Worm (Caenorhabditis elegans): ENCODE results near the gene srbc-19.

DNA sequence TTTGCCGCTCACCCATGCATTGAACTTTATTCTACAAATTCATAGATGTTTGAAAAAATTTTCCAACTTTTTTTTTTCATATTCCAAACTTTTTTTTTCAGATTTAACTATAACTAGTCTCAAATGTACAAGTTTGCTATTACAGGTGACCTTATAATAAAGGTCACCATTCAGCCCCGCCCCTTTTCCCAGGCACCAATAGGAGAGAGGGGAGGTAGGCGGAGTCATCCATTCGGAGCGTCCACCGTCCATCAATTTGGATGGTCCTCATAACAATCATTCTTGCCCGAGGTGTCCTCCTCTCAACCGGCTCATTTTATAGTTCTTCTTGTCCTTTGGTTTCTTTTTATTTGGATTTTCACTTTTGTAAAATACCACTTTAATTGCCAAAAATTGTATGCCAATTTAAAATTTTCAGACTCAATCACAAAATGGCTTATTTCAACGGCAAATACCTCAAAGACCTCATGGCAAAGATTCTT lies 21.3 kb upstream of the srbc-19 start, which contains the start of gene Y5H2B.3:
- no peak for TF ChIP-seq ama-1 (optimal IDR thresholded peaks at IDR 0.05)
- TF ChIP-seq hmbx-1 (tag; optimal IDR thresholded peaks at IDR 0.05): no peak
- TF ChIP-seq pes-1 (GFP tag; IDR thresholded peaks at IDR 0.05): no peak
- TF ChIP-seq aly-1 (tag; optimal IDR thresholded peaks at IDR 0.05): no peak
- no peak for TF ChIP-seq ceh-36 (tag; optimal IDR thresholded peaks at IDR 0.05)
- no peak for TF ChIP-seq sea-1 (GFP tag; conservative IDR thresholded peaks at IDR 0.05)
- TF ChIP-seq B0310.2 (tag; optimal IDR thresholded peaks at IDR 0.05): no peak

All from whole organism, early embryonic.